Worm (Caenorhabditis elegans): ENCODE data around the gene pnk-4.

The pnk-4 gene

ce11 chrX:5093997-5094396 is 6.4 kb downstream of the pnk-4 start:
- no peak for TF ChIP-seq lin-39 (tag; optimal IDR thresholded peaks at IDR 0.05)
- no peak for TF ChIP-seq sptf-1 (tag; optimal IDR thresholded peaks at IDR 0.05)
- TF ChIP-seq lin-13 (GFP tag; optimal IDR thresholded peaks at IDR 0.05), result no peak
- TF ChIP-seq zag-1 (tag; optimal IDR thresholded peaks at IDR 0.05), result no peak
- no peak for TF ChIP-seq snpc-4 (tag; optimal IDR thresholded peaks at IDR 0.05)
- no peak for TF ChIP-seq ama-1 (optimal IDR thresholded peaks at IDR 0.05)
- no peak for TF ChIP-seq mdl-1 (tag; optimal IDR thresholded peaks at IDR 0.05)
- TF ChIP-seq xbp-1 (tag; optimal IDR thresholded peaks at IDR 0.05), result no peak
- no peak for TF ChIP-seq unc-86 (tag; optimal IDR thresholded peaks at IDR 0.05)
- TF ChIP-seq nhr-12 (tag; optimal IDR thresholded peaks at IDR 0.05), result no peak
- no peak for TF ChIP-seq lsy-2 (tag; optimal IDR thresholded peaks at IDR 0.05)
- no peak for TF ChIP-seq ceh-90 (tag; optimal IDR thresholded peaks at IDR 0.05)

- no peak for TF ChIP-seq aha-1 (tag; optimal IDR thresholded peaks at IDR 0.05)
Measured at ce11 chrX:5096967-5097366, 9.3 kb downstream of the pnk-4 start, which contains the start of gene acn-1. acn-1 (minus strand) TSS chrX:5097067.

DNA sequence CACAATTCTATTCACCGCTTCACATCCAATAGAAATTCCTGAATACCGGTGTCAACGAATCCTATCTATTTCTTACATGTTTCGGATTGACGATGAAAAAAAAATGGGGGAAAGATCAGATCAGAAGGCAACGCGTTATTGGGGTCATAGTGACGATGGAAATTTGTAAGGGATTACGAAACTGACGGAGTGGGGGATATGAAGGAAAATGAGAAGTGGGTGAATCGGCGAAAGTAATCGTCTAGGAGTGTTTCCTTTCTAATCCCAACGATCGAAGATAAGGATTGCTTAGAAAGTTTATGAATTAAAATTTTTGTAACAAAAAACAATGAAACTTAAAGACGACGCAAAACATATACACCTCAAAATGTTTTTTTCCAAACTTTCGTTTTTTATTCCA is 11.3 kb downstream of the pnk-4 start:
- TF ChIP-seq mep-1 (tag; optimal IDR thresholded peaks at IDR 0.05) (no peak), egl-13 (tag; optimal IDR thresholded peaks at IDR 0.05) (no peak), blmp-1 (tag; optimal IDR thresholded peaks at IDR 0.05) (peak; percentile 98)

ce11 chrX:5100738-5101379 is 13.2 kb downstream of the pnk-4 start, which contains the start of gene vit-2:
vit-2 (plus strand) TSS chrX:5101042.
- TF ChIP-seq efl-1 (optimal IDR thresholded peaks at IDR 0.05) (no peak), efl-1 (GFP tag; optimal IDR thresholded peaks at IDR 0.05 in 1 of 2) (no peak), ets-5 (GFP tag; IDR thresholded peaks at IDR 0.05) (0 out of 2 replicates have a peak, but pooled peaks have one; percentile 16)

ce11 chrX:5102338-5102737 is 14.7 kb downstream of the pnk-4 start:
- no peak for TF ChIP-seq nhr-28 (tag; optimal IDR thresholded peaks at IDR 0.05)
- TF ChIP-seq hlh-4 (tag; optimal IDR thresholded peaks at IDR 0.05), result no peak
- TF ChIP-seq ceh-82 (tag; optimal IDR thresholded peaks at IDR 0.05), result no peak
- TF ChIP-seq alr-1 (tag; optimal IDR thresholded peaks at IDR 0.05; ENCODE audit: borderline replicate concordance), result no peak
- TF ChIP-seq C04F5.9 (tag; optimal IDR thresholded peaks at IDR 0.05), result no peak
- no peak for TF ChIP-seq unc-62 (GFP tag; optimal IDR thresholded peaks at IDR 0.05)
- TF ChIP-seq sptf-1 (tag; optimal IDR thresholded peaks at IDR 0.05), result no peak
- no peak for TF ChIP-seq isw-1 (GFP tag; IDR thresholded peaks at IDR 0.05)
- TF ChIP-seq fkh-8 (tag; optimal IDR thresholded peaks at IDR 0.05), result no peak
- no peak for TF ChIP-seq nhr-12 (tag; optimal IDR thresholded peaks at IDR 0.05)
- TF ChIP-seq nhr-84 (tag; optimal IDR thresholded peaks at IDR 0.05), result no peak
- no peak for TF ChIP-seq pqm-1 (tag; optimal IDR thresholded peaks at IDR 0.05)
- no peak for TF ChIP-seq sox-4 (tag; optimal IDR thresholded peaks at IDR 0.05)
- TF ChIP-seq ets-5 (GFP tag; IDR thresholded peaks at IDR 0.05), result no peak
- no peak for TF ChIP-seq skn-1 (tag; optimal IDR thresholded peaks at IDR 0.05)
- TF ChIP-seq nhr-11 (tag; optimal IDR thresholded peaks at IDR 0.05), result no peak
- no peak for TF ChIP-seq ceh-90 (tag; optimal IDR thresholded peaks at IDR 0.05)
- TF ChIP-seq F16B12.6 (tag; optimal IDR thresholded peaks at IDR 0.05), result no peak

- TF ChIP-seq lin-35 (GFP tag; optimal IDR thresholded peaks at IDR 0.05), result no peak
- no peak for TF ChIP-seq nhr-85 (tag)
- TF ChIP-seq nhr-76 (tag; optimal IDR thresholded peaks at IDR 0.05), result no peak
- TF ChIP-seq ceh-88 (GFP tag; IDR thresholded peaks at IDR 0.05), result no peak
Measured at ce11 chrX:5103422-5103821, 15.8 kb downstream of the pnk-4 start.

Measured in whole organism, L1 larva.